Worm (Caenorhabditis elegans): ENCODE results near the gene Y64G10A.1.

Y64G10A.1 gene

DNA sequence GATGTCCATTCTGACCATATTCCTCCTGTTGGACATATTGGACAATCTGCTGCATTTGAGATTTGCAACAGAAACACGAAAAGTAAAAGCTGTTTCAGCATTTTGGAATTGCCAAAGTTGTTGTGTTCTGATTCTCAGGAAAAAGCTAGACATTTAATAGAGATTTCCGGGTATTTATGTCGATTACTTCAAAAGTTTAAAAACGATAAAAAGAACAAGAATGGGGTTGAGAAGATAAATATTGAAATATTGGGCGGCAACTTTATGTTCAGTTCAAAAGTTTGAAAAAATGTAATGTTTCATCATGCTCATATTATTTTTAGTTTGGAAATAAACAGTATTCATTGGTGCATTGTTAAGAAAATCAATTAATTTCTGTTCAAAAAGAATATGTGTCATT lies at the start of gene Y64G10A.1:
TSS of gene Y64G10A.1 (minus strand) at position 101 of the 400 bp plus-strand sequence.
- TF ChIP-seq cnd-1 (tag; optimal IDR thresholded peaks at IDR 0.05) (no peak), nhr-2 (tag; optimal IDR thresholded peaks at IDR 0.05) (no peak), bed-3 (GFP tag; optimal IDR thresholded peaks at IDR 0.05) (no peak), sptf-1 (tag; optimal IDR thresholded peaks at IDR 0.05) (no peak), unc-62 (GFP tag; optimal IDR thresholded peaks at IDR 0.05) (no peak), nhr-28 (tag; optimal IDR thresholded peaks at IDR 0.05) (no peak), elt-1 (tag; optimal IDR thresholded peaks at IDR 0.05; ENCODE audit: borderline replicate concordance, insufficient read depth) (no peak), snpc-4 (tag; optimal IDR thresholded peaks at IDR 0.05) (no peak), ceh-43 (GFP tag; optimal IDR thresholded peaks at IDR 0.05) (no peak), mep-1 (tag; optimal IDR thresholded peaks at IDR 0.05) (no peak), lin-13 (tag; optimal IDR thresholded peaks at IDR 0.05) (no peak), flh-1 (GFP tag; optimal IDR thresholded peaks at IDR 0.05) (no peak), sem-2 (GFP tag; optimal IDR thresholded peaks at IDR 0.05) (no peak), ces-1 (GFP tag; optimal IDR thresholded peaks at IDR 0.05) (no peak), mab-5 (tag; optimal IDR thresholded peaks at IDR 0.05) (no peak), M03D4.4 (tag; optimal IDR thresholded peaks at IDR 0.05) (no peak), drap-1 (GFP tag; optimal IDR thresholded peaks at IDR 0.05) (no peak), elt-3 (tag; optimal IDR thresholded peaks at IDR 0.05) (no peak)

DNA sequence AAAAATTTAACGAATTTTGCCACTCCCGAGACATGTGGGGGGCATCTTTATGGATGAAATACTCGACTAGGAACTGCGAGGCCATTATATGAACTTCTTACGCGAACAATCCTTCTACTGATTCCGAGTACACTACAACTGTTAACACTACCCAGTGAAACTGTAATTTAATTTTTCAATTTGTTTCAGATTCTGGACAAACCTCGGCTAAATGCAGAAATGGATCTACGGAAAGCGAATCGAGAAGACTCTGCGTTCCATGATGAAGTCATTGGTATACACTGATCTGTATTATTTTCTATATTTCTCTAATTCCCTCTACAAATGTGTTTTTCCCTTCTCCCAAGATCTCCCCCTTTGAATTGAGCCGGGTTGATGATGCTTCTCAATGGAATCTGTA lies 46.0 kb upstream of the Y64G10A.1 start:
- TF ChIP-seq ceh-83 (GFP tag; optimal IDR thresholded peaks at IDR 0.05) (no peak), snpc-4 (tag; optimal IDR thresholded peaks at IDR 0.05) (no peak), M03D4.4 (tag; optimal IDR thresholded peaks at IDR 0.05) (no peak), blmp-1 (tag; optimal IDR thresholded peaks at IDR 0.05) (no peak), drap-1 (GFP tag; optimal IDR thresholded peaks at IDR 0.05) (no peak), lin-32 (GFP tag; optimal IDR thresholded peaks at IDR 0.05) (no peak), pha-4 (tag; optimal IDR thresholded peaks at IDR 0.05) (no peak), nhr-12 (tag; optimal IDR thresholded peaks at IDR 0.05) (no peak), unc-120 (tag; optimal IDR thresholded peaks at IDR 0.05; ENCODE audit: poor library complexity, severe bottlenecking) (no peak), ztf-11 (tag; optimal IDR thresholded peaks at IDR 0.05) (no peak), tbx-8 (GFP tag; optimal IDR thresholded peaks at IDR 0.05) (no peak), cnd-1 (tag; optimal IDR thresholded peaks at IDR 0.05) (no peak), nhr-2 (tag; optimal IDR thresholded peaks at IDR 0.05) (no peak), zip-8 (tag; optimal IDR thresholded peaks at IDR 0.05) (no peak), sem-2 (GFP tag; optimal IDR thresholded peaks at IDR 0.05) (no peak), nhr-237 (tag; optimal IDR thresholded peaks at IDR 0.05) (no peak), ham-2 (GFP tag; optimal IDR thresholded peaks at IDR 0.05) (no peak), nhr-76 (tag; optimal IDR thresholded peaks at IDR 0.05) (no peak), flh-1 (GFP tag; optimal IDR thresholded peaks at IDR 0.05) (no peak), mab-5 (tag; optimal IDR thresholded peaks at IDR 0.05) (no peak)

DNA sequence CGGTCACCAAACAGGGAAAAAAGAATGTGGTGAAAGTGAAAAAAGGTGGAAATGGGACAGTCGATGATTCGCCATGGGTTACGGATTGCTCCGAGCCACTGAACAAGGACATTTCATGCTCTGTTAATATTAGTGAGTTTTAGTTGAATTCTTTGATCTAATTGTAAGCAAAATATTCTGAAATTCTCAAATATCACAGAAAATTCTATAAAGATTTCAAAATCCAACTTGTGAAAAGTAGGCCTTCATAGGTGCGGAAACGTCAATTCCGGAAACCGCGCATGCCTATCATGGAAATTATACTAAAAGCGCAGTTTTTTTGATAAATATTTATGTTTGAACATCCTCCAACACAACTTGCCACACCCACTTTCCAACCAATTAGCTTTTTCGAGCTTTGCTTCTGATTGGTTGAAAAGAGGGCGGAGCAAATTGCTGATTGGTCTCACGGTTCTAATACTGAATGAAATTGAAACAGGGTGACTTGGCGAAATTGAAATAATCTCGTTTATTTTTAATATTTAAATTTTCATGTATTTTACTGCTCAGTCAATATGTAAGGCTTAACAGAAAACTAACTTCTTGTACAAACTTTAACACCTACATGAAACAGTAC lies 38.0 kb upstream of the Y64G10A.1 start:
- TF ChIP-seq ceh-83 (GFP tag; optimal IDR thresholded peaks at IDR 0.05) (no peak), drap-1 (GFP tag; optimal IDR thresholded peaks at IDR 0.05) (no peak), blmp-1 (tag; optimal IDR thresholded peaks at IDR 0.05) (no peak), snpc-4 (tag; optimal IDR thresholded peaks at IDR 0.05) (no peak), hlh-1 (tag; optimal IDR thresholded peaks at IDR 0.05) (no peak), ceh-39 (tag; optimal IDR thresholded peaks at IDR 0.05) (no peak), ham-2 (GFP tag; optimal IDR thresholded peaks at IDR 0.05) (no peak), elt-1 (tag; optimal IDR thresholded peaks at IDR 0.05; ENCODE audit: borderline replicate concordance, insufficient read depth) (no peak), nhr-2 (tag; optimal IDR thresholded peaks at IDR 0.05) (no peak), ceh-43 (GFP tag; optimal IDR thresholded peaks at IDR 0.05) (no peak)

DNA sequence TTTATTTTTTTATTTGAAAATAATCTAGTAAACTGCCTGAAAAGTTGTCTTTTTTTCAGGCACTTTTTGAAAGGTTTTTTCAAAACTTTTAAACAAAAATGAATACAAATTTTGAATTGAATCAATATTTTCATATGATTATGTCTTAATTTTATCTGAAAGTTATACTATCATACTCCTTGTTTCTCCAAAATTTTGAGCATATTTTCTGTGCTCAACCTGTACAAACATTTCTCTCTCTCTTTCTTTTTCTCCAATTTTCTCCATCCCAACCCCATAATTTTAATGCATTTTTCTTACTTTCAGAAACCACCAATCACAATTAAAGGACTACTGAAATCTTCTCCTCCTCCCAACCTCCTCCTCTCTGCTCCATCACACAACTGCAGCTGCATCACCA lies 37.3 kb upstream of the Y64G10A.1 start, which contains the start of gene ilcr-1:
TSS of gene ilcr-1 (plus strand) at position 301 of the 400 bp plus-strand sequence.
- TF ChIP-seq snpc-4 (tag; optimal IDR thresholded peaks at IDR 0.05) (no peak), sem-2 (GFP tag; optimal IDR thresholded peaks at IDR 0.05) (no peak), mls-2 (tag; optimal IDR thresholded peaks at IDR 0.05) (no peak), lin-32 (GFP tag; optimal IDR thresholded peaks at IDR 0.05) (no peak), ceh-83 (GFP tag; optimal IDR thresholded peaks at IDR 0.05) (no peak), ceh-43 (GFP tag; optimal IDR thresholded peaks at IDR 0.05) (no peak), ham-2 (GFP tag; optimal IDR thresholded peaks at IDR 0.05) (no peak), pha-4 (tag; optimal IDR thresholded peaks at IDR 0.05) (no peak), nhr-28 (tag; optimal IDR thresholded peaks at IDR 0.05) (no peak), mab-5 (tag; optimal IDR thresholded peaks at IDR 0.05) (no peak), elt-1 (tag; optimal IDR thresholded peaks at IDR 0.05; ENCODE audit: borderline replicate concordance, insufficient read depth) (no peak), hlh-1 (tag; optimal IDR thresholded peaks at IDR 0.05) (no peak), drap-1 (GFP tag; optimal IDR thresholded peaks at IDR 0.05) (no peak), flh-1 (GFP tag; optimal IDR thresholded peaks at IDR 0.05) (no peak)
